Fruit fly (Drosophila melanogaster) Kc167 (cell line): ENCODE data around the gene mbf1.

Source experiments
- Sin3A ChIP-seq: fragments of >200 bp; optimal IDR thresholded peaks from 2 replicates; lab custom pipeline; 2018; ENCODE audit warnings: missing external identifiers
- psq ChIP-seq: fragments of >200 bp; optimal IDR thresholded peaks from 2 replicates; lab custom pipeline; 2017; ENCODE audit warnings: missing external identifiers

DNA sequence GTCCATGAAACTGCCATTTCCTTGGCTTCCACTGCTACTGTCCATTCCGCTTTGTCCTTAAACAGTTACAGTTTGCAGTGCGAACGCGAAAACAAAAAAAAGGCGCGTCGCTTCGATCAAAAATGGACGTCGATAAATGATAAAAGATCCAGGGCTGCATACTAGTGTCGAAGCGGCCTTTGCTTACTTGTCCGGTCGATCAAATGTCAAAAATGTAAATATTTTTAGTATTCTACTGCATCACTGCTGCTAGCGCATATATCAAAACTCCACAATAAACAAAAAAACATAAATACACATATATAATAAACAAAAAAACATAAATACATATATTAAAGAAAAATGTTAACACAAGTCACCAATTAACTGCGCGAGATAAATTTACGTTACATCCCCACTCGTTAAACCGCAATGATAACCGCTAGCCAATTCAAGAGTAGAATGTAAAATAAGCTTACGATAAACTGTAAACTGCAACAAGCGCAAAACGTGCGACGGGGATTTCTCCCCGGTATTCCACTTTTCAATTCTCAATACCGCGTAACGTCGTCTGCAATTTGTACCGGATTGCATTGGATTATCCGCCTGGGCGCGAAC lies 20.8 kb downstream of the mbf1 start, which contains the start of the genes spd-2 and Apl:
- no peak for TF ChIP-seq Sin3A
- TF ChIP-seq psq (lab: Kevin White, UChicago): no peak
